Fruit fly (Drosophila melanogaster): ENCODE data around the gene CG43965.

- TF ChIP-seq CG8478 (optimal IDR thresholded peaks at IDR 0.05) (no peak), usp (GFP tag; optimal IDR thresholded peaks at IDR 0.05) (no peak), psq (optimal IDR thresholded peaks at IDR 0.05) (no peak), Dll (optimal IDR thresholded peaks at IDR 0.05) (no peak), pan (optimal IDR thresholded peaks at IDR 0.05) (no peak), EcR (GFP tag; optimal IDR thresholded peaks at IDR 0.05) (no peak)
Measured at dm6 chr3L:8695959-8696358, 29.6 kb downstream of the CG43965 start.

Measured in whole organism.